Worm (Caenorhabditis elegans) whole organism, L4/young adult: ENCODE measurements around the gene ZK1290.10.

ENCODE experiments used
- W03F9.2 ChIP-seq: fragments of 150-350 bp; optimal IDR thresholded peaks from 2 replicates; lab custom pipeline; 2014; ENCODE audit warnings: missing biosample characterization, missing genetic modification characterization
- dao-5 ChIP-seq: sonication (generic microtip); optimal IDR thresholded peaks from 2 replicates; lab custom pipeline; 2016; ENCODE audit warnings: missing genotype, missing genetic modification characterization, moderate library complexity, missing compliant biosample characterization
- him-1 ChIP-seq: sonication (generic microtip); optimal IDR thresholded peaks from 2 replicates; lab custom pipeline; 2016; ENCODE audit warnings: missing genotype, missing genetic modification reagents, missing genetic modification characterization, missing compliant biosample characterization

ce11 chrII:7544782-7545181 is 8.9 kb downstream of the ZK1290.10 start:
- TF ChIP-seq him-1 (tag; lab: Kevin White, UChicago): no peak
- no peak for TF ChIP-seq dao-5 (tag; lab: Kevin White, UChicago)
- no peak for TF ChIP-seq W03F9.2
